Fruit fly (Drosophila melanogaster) whole organism, embryonic: ENCODE results near the gene kraken.
A peak's percentile ranks its signal among the peaks of the same experiment; 100 is the strongest.

Source experiments
- B-H2 ChIP-seq: fragments of 200-800 bp; sonication (Bioruptor generic); optimal IDR thresholded peaks from 2 replicates; lab custom pipeline; 2018; ENCODE audit warnings: missing biosample characterization, mild to moderate bottlenecking, missing genetic modification characterization
- BEAF-32 ChIP-seq: fragments of 200-800 bp; sonication (Bioruptor generic); optimal IDR thresholded peaks from 3 replicates; lab custom pipeline; 2017; ENCODE audit warnings: missing biosample characterization, missing genetic modification characterization, mild to moderate bottlenecking, moderate library complexity, missing genetic modification reagents
- CG10267 ChIP-seq: fragments of 200-800 bp; sonication (Bioruptor generic); optimal IDR thresholded peaks from 2 replicates; lab custom pipeline; 2018; ENCODE audit warnings: missing biosample characterization, mild to moderate bottlenecking, missing genetic modification characterization, moderate library complexity
- CG11695 ChIP-seq: fragments of 200-800 bp; sonication (Bioruptor generic); IDR thresholded peaks from 3 replicates; pipeline ENCODE4 v1.3.6; 2022; ENCODE audit warnings: missing biosample characterization, missing genetic modification characterization
- CG13624 ChIP-seq: fragments of 200-800 bp; sonication (Bioruptor generic); optimal IDR thresholded peaks from 2 replicates; lab custom pipeline; 2016; ENCODE audit warnings: missing biosample characterization, missing genetic modification characterization
- CG13894 ChIP-seq: fragments of 200-800 bp; sonication (Bioruptor generic); optimal IDR thresholded peaks from 3 replicates; lab custom pipeline; 2018; ENCODE audit warnings: missing biosample characterization, mild to moderate bottlenecking, missing genetic modification characterization, moderate library complexity
- CG14965 ChIP-seq: fragments of 200-800 bp; sonication (Bioruptor generic); optimal IDR thresholded peaks from 2 replicates; lab custom pipeline; 2016; ENCODE audit warnings: missing biosample characterization, missing genetic modification characterization, borderline replicate concordance
- CG15479 ChIP-seq: fragments of 200-800 bp; sonication (Bioruptor generic); optimal IDR thresholded peaks from 3 replicates; lab custom pipeline; 2019; ENCODE audit warnings: missing biosample characterization, mild to moderate bottlenecking, missing genetic modification characterization, moderate library complexity
- CG18764 ChIP-seq: fragments of 200-800 bp; sonication (Bioruptor generic); optimal IDR thresholded peaks from 3 replicates; lab custom pipeline; 2016; ENCODE audit warnings: missing biosample characterization, missing genetic modification characterization
- CG2116 ChIP-seq: fragments of 200-800 bp; sonication (Bioruptor generic); optimal IDR thresholded peaks from 3 replicates; lab custom pipeline; 2018; ENCODE audit warnings: missing biosample characterization, mild to moderate bottlenecking, missing genetic modification characterization
- CG2712 ChIP-seq: fragments of 200-800 bp; optimal IDR thresholded peaks from 3 replicates; lab custom pipeline; 2019; ENCODE audit warnings: missing biosample characterization, mild to moderate bottlenecking, missing genetic modification characterization, moderate library complexity
- CG31441 ChIP-seq: fragments of 200-800 bp; sonication (Bioruptor generic); IDR thresholded peaks from 2 replicates; pipeline ENCODE4 v1.3.6; 2022; ENCODE audit warnings: missing biosample characterization, missing genetic modification characterization
- CG5245 ChIP-seq: fragments of 200-800 bp; sonication (Bioruptor generic); optimal IDR thresholded peaks from 3 replicates; lab custom pipeline; 2016; ENCODE audit warnings: missing biosample characterization, missing genetic modification characterization
- CG6683 ChIP-seq: fragments of 200-800 bp; sonication (Bioruptor generic); optimal IDR thresholded peaks from 2 replicates; lab custom pipeline; 2017; ENCODE audit warnings: missing biosample characterization, mild to moderate bottlenecking, missing genetic modification characterization, missing genetic modification reagents
- CG7357 ChIP-seq: fragments of 200-800 bp; sonication (Bioruptor generic); IDR thresholded peaks from 3 replicates; pipeline ENCODE4 v1.3.6; 2022; ENCODE audit warnings: missing biosample characterization, missing genetic modification characterization
- CG7372 ChIP-seq: fragments of 200-800 bp; sonication (Bioruptor generic); IDR thresholded peaks from 2 replicates; pipeline ENCODE4 v1.3.6; 2022; ENCODE audit warnings: missing biosample characterization, missing genetic modification characterization
- CG9876 ChIP-seq: fragments of 200-800 bp; sonication (Bioruptor generic); optimal IDR thresholded peaks from 2 replicates; lab custom pipeline; 2016; ENCODE audit warnings: missing biosample characterization, missing genetic modification characterization
- CoRest ChIP-seq: fragments of 200-800 bp; sonication (Bioruptor generic); optimal IDR thresholded peaks from 3 replicates; lab custom pipeline; 2018; ENCODE audit warnings: missing biosample characterization, mild to moderate bottlenecking, missing genetic modification characterization, moderate library complexity
- Deaf1 ChIP-seq: fragments of 200-800 bp; optimal IDR thresholded peaks from 3 replicates; lab custom pipeline; 2019; ENCODE audit warnings: missing biosample characterization, mild to moderate bottlenecking, missing genetic modification characterization, moderate library complexity
- Dek ChIP-seq: fragments of 200-800 bp; sonication (Bioruptor generic); optimal IDR thresholded peaks from 3 replicates; lab custom pipeline; 2019; ENCODE audit warnings: missing biosample characterization, mild to moderate bottlenecking, missing genetic modification characterization, moderate library complexity
- Fer1 ChIP-seq: fragments of 200-800 bp; sonication (Bioruptor generic); optimal IDR thresholded peaks from 2 replicates; lab custom pipeline; 2017; ENCODE audit warnings: missing biosample characterization, mild to moderate bottlenecking, missing genetic modification characterization
- H15 ChIP-seq: fragments of 200-800 bp; sonication (Bioruptor generic); IDR thresholded peaks from 3 replicates; pipeline ENCODE4 v1.3.6; 2022; ENCODE audit warnings: missing biosample characterization, missing genetic modification characterization
- HLH4C ChIP-seq: fragments of 200-800 bp; sonication (Bioruptor generic); IDR thresholded peaks from 3 replicates; pipeline ENCODE4 v1.3.6; 2022; ENCODE audit warnings: missing biosample characterization, missing genetic modification characterization; ENCODE audit not compliant: partially characterized antibody
- HLHmδ ChIP-seq: fragments of 200-800 bp; sonication (Bioruptor generic); optimal IDR thresholded peaks from 2 replicates; lab custom pipeline; 2018; ENCODE audit warnings: missing biosample characterization, mild to moderate bottlenecking, missing genetic modification characterization, moderate library complexity
- MBD-R2 ChIP-seq: fragments of 200-800 bp; sonication (Bioruptor generic); IDR thresholded peaks from 2 replicates; pipeline ENCODE4 v1.3.6; 2022; ENCODE audit warnings: missing biosample characterization, missing genetic modification characterization
- MTF-1 ChIP-seq: fragments of 200-800 bp; sonication (Bioruptor generic); optimal IDR thresholded peaks from 2 replicates; lab custom pipeline; 2018; ENCODE audit warnings: missing biosample characterization, mild to moderate bottlenecking, missing genetic modification characterization, borderline replicate concordance
- Med ChIP-seq: fragments of 200-800 bp; sonication (Bioruptor generic); peaks from one replicate; lab custom pipeline; 2016; ENCODE audit warnings: missing biosample characterization, missing genetic modification characterization, mild to moderate bottlenecking, inconsistent platforms, moderate library complexity
- Myb ChIP-seq: fragments of 200-800 bp; sonication (Bioruptor generic); optimal IDR thresholded peaks from 2 replicates; lab custom pipeline; 2016; ENCODE audit warnings: missing biosample characterization, missing genetic modification characterization
- NfI ChIP-seq: fragments of 200-800 bp; sonication (Bioruptor generic); optimal IDR thresholded peaks from 3 replicates; lab custom pipeline; 2018; ENCODE audit warnings: missing biosample characterization, mild to moderate bottlenecking, missing genetic modification characterization, moderate library complexity
- Pdp1 ChIP-seq, 2 experiments: fragments of 200-800 bp; sonication (Bioruptor generic); optimal IDR thresholded peaks; 3 replicates each; lab custom pipeline; 2016; ENCODE audit warnings: missing biosample characterization in 2 of 2, missing genetic modification characterization in 2 of 2, mild to moderate bottlenecking in 1 of 2, moderate library complexity in 1 of 2
- Sin3A ChIP-seq: fragments of >200 bp; optimal IDR thresholded peaks from 2 replicates; lab custom pipeline; 2018
- abd-A ChIP-seq: fragments of 200-800 bp; sonication (Bioruptor generic); optimal IDR thresholded peaks from 3 replicates; lab custom pipeline; 2019; ENCODE audit warnings: missing biosample characterization, mild to moderate bottlenecking, missing genetic modification characterization, moderate library complexity
- chinmo ChIP-seq: fragments of 200-800 bp; sonication (Bioruptor generic); IDR thresholded peaks from 4 replicates; pipeline ENCODE4 v1.3.6; 2022; ENCODE audit warnings: missing biosample characterization, missing genetic modification characterization; ENCODE audit not compliant: partially characterized antibody
- chm ChIP-seq: fragments of 200-800 bp; sonication (Bioruptor generic); IDR thresholded peaks from 2 replicates; pipeline ENCODE4 v1.3.6; 2022; ENCODE audit warnings: missing biosample characterization, missing genetic modification characterization
- croc ChIP-seq: fragments of 200-800 bp; sonication (Bioruptor generic); conservative IDR thresholded peaks from 3 replicates; pipeline ENCODE4 v1.3.6; 2022; ENCODE audit warnings: missing biosample characterization, missing genetic modification characterization
- dm ChIP-seq: fragments of 200-800 bp; sonication (Bioruptor generic); optimal IDR thresholded peaks from 3 replicates; lab custom pipeline; 2016; ENCODE audit warnings: missing biosample characterization, missing genetic modification characterization
- grau ChIP-seq: fragments of 200-800 bp; optimal IDR thresholded peaks from 3 replicates; lab custom pipeline; 2019; ENCODE audit warnings: missing biosample characterization, mild to moderate bottlenecking, missing genetic modification characterization, moderate library complexity
- her ChIP-seq: fragments of 200-800 bp; sonication (Bioruptor generic); optimal IDR thresholded peaks from 2 replicates; lab custom pipeline; 2016; ENCODE audit warnings: missing biosample characterization, missing genetic modification characterization
- lola ChIP-seq, 3 experiments: fragments of >200 bp in 2 of 3; fragments of 200-800 bp in 1 of 3; sonication (Bioruptor generic) in 1 of 3; optimal IDR thresholded peaks; 2 replicates each; lab custom pipeline; 2017 to 2019; ENCODE audit warnings: missing biosample characterization in 3 of 3, missing genetic modification characterization in 3 of 3, mild to moderate bottlenecking in 1 of 3, moderate library complexity in 1 of 3
- maf-S ChIP-seq: fragments of 200-800 bp; sonication (Bioruptor generic); optimal IDR thresholded peaks from 2 replicates; lab custom pipeline; 2016; ENCODE audit warnings: missing biosample characterization, missing genetic modification characterization
- onecut ChIP-seq: fragments of 200-800 bp; sonication (Bioruptor generic); IDR thresholded peaks from 2 replicates; pipeline ENCODE4 v1.3.6; 2022; ENCODE audit warnings: missing biosample characterization, missing genetic modification characterization
- p53 ChIP-seq: fragments of 200-800 bp; sonication (Bioruptor generic); optimal IDR thresholded peaks from 2 replicates; lab custom pipeline; 2016; ENCODE audit warnings: missing biosample characterization, missing genetic modification characterization
- phol ChIP-seq: fragments of 200-800 bp; sonication (Bioruptor generic); optimal IDR thresholded peaks from 3 replicates; lab custom pipeline; 2018; ENCODE audit warnings: missing biosample characterization, mild to moderate bottlenecking, missing genetic modification characterization, moderate library complexity
- pzg ChIP-seq: fragments of 200-800 bp; sonication (Bioruptor generic); optimal IDR thresholded peaks from 3 replicates; lab custom pipeline; 2018; ENCODE audit warnings: missing biosample characterization, mild to moderate bottlenecking, missing genetic modification characterization, moderate library complexity
- sd ChIP-seq: fragments of 200-800 bp; sonication (Bioruptor generic); optimal IDR thresholded peaks from 3 replicates; lab custom pipeline; 2018; ENCODE audit warnings: missing biosample characterization, mild to moderate bottlenecking, missing genetic modification characterization, moderate library complexity
- sens ChIP-seq: fragments of 200-800 bp; sonication (Bioruptor generic); peaks from one replicate; lab custom pipeline; 2016; ENCODE audit warnings: missing biosample characterization, missing genetic modification characterization
- twi ChIP-seq: fragments of 200-800 bp; optimal IDR thresholded peaks from 2 replicates; lab custom pipeline; 2019; ENCODE audit warnings: missing biosample characterization, mild to moderate bottlenecking, missing genetic modification characterization, moderate library complexity
- vvl ChIP-seq: fragments of 200-800 bp; sonication (Bioruptor generic); IDR thresholded peaks from 2 replicates; pipeline ENCODE4 v1.3.6; 2022; ENCODE audit warnings: missing biosample characterization, missing genetic modification characterization
- wdn ChIP-seq: fragments of 200-800 bp; sonication (Bioruptor generic); IDR thresholded peaks from 2 replicates; pipeline ENCODE4 v1.3.6; 2022; ENCODE audit warnings: missing biosample characterization, missing genetic modification characterization

Gene kraken

DNA sequence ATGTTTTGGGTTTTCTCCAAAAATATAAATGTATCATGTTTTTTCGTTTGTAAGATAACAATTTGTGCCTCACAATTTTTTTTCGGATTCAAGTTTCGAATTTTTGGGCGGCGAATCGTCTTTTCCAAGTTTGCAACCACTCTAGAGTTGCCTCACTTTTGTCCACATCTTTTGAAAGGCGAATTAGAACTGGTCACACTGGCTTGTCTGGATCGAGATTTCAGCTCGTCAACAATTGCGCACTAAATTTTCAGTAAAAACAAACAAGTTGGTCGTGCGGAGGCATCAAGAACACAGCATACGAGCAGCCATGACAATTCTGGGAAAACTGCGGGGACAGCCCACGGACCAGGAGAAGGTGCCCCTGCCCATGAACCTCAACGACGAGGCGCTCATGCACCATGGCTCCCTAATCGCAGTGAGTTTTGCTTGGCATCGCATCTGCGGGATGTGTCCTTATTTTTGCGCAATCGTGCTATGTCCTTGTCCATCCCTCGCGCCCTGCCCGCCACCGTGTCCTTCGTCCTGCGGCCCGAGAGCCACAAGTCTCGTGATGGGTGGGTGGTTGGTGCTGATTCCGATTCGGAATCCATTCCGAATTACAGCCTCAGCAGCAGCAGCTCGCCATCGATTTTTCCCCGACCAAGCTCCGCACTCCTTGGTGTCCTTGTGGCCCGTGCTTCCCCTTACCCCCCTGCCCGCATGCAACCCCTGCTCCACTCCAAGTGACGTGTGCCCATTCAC lies 31.2 kb upstream of the kraken start, which contains the start of gene CG3662:
Gene CG3662, plus strand, starts transcription at position 48 of the 744 bp plus-strand sequence.
- TF ChIP-seq her (GFP tag; lab: Kevin White, UChicago), result peak; percentile 60
- peak; percentile 60 for TF ChIP-seq phol (tag; lab: Kevin White, UChicago)
- peak; percentile 39 for TF ChIP-seq CoRest
- peak; percentile 85 for TF ChIP-seq Deaf1 (tag; lab: Kevin White, UChicago)
- TF ChIP-seq MTF-1, result peak; percentile 9
- no peak for TF ChIP-seq CG31441 (GFP tag; lab: Robert Waterston, UW)
- TF ChIP-seq B-H2 (GFP tag; lab: Kevin White, UChicago), result peak; percentile 22
- no peak for TF ChIP-seq lola (GFP tag; optimal IDR thresholded peaks at IDR 0.05; lab: Kevin White, UChicago)
- TF ChIP-seq sd (tag; lab: Kevin White, UChicago), result no peak
- no peak for TF ChIP-seq CG9876 (GFP tag; lab: Kevin White, UChicago)
- peak; percentile 34 for TF ChIP-seq Dek (tag; lab: Kevin White, UChicago)
- no peak for TF ChIP-seq CG14965
- TF ChIP-seq CG11695, result no peak
- peak; percentile 8 for TF ChIP-seq NfI (GFP tag; lab: Kevin White, UChicago)
- TF ChIP-seq onecut (GFP tag; lab: Robert Waterston, UW), result peak; percentile 99
- TF ChIP-seq wdn (GFP tag; lab: Robert Waterston, UW), result no peak
- TF ChIP-seq Med (GFP tag; lab: Kevin White, UChicago), result peak; percentile 88
- peak; percentile 11 for TF ChIP-seq p53 (GFP tag; lab: Kevin White, UChicago)
- TF ChIP-seq grau (tag; lab: Kevin White, UChicago), result peak; percentile 19
- peak; percentile 95 for TF ChIP-seq pzg
- peak; percentile 97 for TF ChIP-seq CG13624 (GFP tag; lab: Kevin White, UChicago)
- peak; percentile 40 for TF ChIP-seq CG13894 (tag; lab: Kevin White, UChicago)
- TF ChIP-seq H15 (GFP tag; lab: Robert Waterston, UW), result no peak
- TF ChIP-seq dm (GFP tag; lab: Kevin White, UChicago), result no peak
- TF ChIP-seq CG6683 (GFP tag; lab: Kevin White, UChicago), result no peak
- TF ChIP-seq CG2712 (tag; lab: Kevin White, UChicago), result peak; percentile 29
- peak in 1 of 2 experiments; percentile 44 for TF ChIP-seq Pdp1 (GFP tag; optimal IDR thresholded peaks at IDR 0.05; lab: Kevin White, UChicago)
- no peak for TF ChIP-seq CG5245 (GFP tag; lab: Kevin White, UChicago)
- peak; percentile 5 for TF ChIP-seq twi (tag; lab: Kevin White, UChicago)
- no peak for TF ChIP-seq CG7372
- no peak for TF ChIP-seq abd-A (tag; lab: Kevin White, UChicago)
- TF ChIP-seq CG7357 (GFP tag; lab: Robert Waterston, UW), result no peak
- TF ChIP-seq CG10267 (tag; lab: Kevin White, UChicago), result peak; percentile 55
- peak; percentile 52 for TF ChIP-seq BEAF-32 (GFP tag; lab: Kevin White, UChicago)
- TF ChIP-seq MBD-R2 (GFP tag; lab: Robert Waterston, UW), result peak; percentile 69
- TF ChIP-seq CG15479 (GFP tag; lab: Kevin White, UChicago), result peak; percentile 81
- TF ChIP-seq sens (GFP tag; lab: Kevin White, UChicago), result peak; percentile 62
- peak; percentile 11 for TF ChIP-seq HLHmδ
- peak; percentile 0 for TF ChIP-seq CG18764 (GFP tag; lab: Kevin White, UChicago)
- no peak for TF ChIP-seq maf-S
- TF ChIP-seq vvl (GFP tag; lab: Robert Waterston, UW), result 0 out of 2 replicates have a peak, but pooled peaks have one; percentile 24
- 0 out of 4 replicates have a peak, but pooled peaks have one; percentile 27 for TF ChIP-seq chinmo (GFP tag; lab: Robert Waterston, UW)
- TF ChIP-seq croc, result no peak
- TF ChIP-seq chm, result 0 out of 2 replicates have a peak, but pooled peaks have one; percentile 46
- peak; percentile 93 for TF ChIP-seq Myb (GFP tag; lab: Kevin White, UChicago)
- peak; percentile 33 for TF ChIP-seq Fer1 (GFP tag; lab: Kevin White, UChicago)
- TF ChIP-seq CG2116 (GFP tag; lab: Kevin White, UChicago), result peak; percentile 65
- TF ChIP-seq Sin3A (lab: Kevin White, UChicago), result peak; percentile 46
- TF ChIP-seq HLH4C, result 0 out of 3 replicates have a peak, but pooled peaks have one; percentile 20
